Worm (Caenorhabditis elegans): ENCODE results near the gene stc-1.
A peak's percentile ranks its signal among the peaks of the same experiment; 100 is the strongest.

- TF ChIP-seq xnd-1 (tag; optimal IDR thresholded peaks at IDR 0.05) (no peak), tlf-1 (GFP tag; optimal IDR thresholded peaks at IDR 0.05) (no peak), egl-44 (GFP tag; IDR thresholded peaks at IDR 0.05) (no peak), zfh-2 (GFP tag; conservative IDR thresholded peaks at IDR 0.05) (peak; percentile 56), ceh-58 (GFP tag; IDR thresholded peaks at IDR 0.05) (no peak)
Observed at ce11 chrII:8568234-8568969, 2.5 kb upstream of the stc-1 start.

Measured in whole organism, young adult.